Fruit fly (Drosophila melanogaster): ENCODE results near the gene CG2104.
A peak's percentile ranks its signal among the peaks of the same experiment; 100 is the strongest.

Gene CG2104

DNA sequence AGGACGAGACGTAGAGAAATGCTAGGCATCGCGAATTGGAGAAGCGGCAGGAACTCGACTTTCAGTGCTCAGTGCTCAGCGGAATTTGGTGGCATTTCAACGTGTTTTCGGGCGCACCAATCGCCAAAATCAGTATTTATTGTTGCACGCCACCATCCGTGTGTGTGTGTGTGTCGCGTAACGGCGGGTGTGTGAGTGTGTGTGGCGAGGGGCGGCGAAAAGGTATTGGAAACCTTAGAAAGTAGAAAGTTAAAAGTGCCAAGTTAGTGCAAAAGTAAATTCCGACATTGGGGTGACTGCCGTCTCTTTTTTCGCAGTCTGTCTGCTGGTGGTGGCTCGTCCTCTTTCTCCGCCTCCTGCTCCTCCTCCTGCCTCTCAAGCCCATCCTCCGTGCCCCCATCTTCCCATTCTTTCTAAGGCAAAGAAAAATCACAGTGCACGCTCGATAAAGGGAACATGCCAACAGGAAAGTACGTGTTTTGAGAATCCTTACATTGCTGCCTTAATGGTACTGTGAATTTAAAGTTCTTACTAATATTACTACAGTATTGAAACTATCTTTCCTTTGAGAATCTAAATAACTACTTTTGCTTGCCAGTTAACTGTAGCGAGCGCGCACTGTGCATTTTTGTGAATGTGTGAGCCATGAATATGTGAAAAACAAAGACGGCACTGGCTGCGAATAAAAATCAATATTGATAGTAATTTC, 6.9 kb downstream of the CG2104 start:
- no peak for TF ChIP-seq noc (tag; optimal IDR thresholded peaks at IDR 0.05)

DNA sequence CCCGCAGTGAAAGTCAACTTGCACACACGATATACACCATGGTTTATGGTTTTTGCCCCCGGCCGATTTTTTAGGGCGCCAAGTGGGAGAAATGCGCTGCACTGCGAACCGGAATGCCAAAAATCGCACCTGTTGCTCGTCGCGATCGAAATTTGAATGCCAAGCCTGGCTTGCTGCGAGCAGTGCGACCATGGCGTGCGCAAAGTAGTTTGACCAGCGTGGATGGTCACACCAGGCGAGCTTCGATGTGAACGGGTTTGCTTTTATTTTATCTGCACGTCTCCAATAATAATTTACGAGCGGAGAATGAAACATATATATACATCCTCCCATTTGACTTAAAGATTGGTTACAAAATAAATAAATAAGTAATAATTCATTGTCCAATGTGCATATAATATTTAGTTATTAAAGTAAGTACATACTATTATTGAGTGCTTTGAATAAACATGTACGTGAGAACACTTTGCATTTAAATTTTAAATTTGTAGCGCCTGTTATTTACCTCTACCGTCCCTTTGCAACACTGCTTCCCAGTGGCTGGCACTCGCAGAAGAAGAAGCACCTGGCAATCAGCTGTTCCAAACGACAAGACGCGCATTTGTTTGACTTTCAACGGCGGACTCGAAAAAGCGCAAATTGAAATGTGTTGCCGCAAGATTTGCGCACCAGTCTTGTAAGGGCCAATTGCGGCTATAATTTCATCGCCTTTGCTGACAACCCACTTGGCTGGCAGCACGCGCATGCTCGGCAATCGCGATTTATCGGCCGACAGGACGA, 7.6 kb downstream of the CG2104 start, which contains the start of the genes Rab23 and plx:
Gene Rab23 (minus strand): TSS at position 166 of the 780 bp plus-strand sequence.
Gene plx (plus strand): TSS at position 587 of the 780 bp plus-strand sequence.
- no peak for TF ChIP-seq noc (tag; optimal IDR thresholded peaks at IDR 0.05)

DNA sequence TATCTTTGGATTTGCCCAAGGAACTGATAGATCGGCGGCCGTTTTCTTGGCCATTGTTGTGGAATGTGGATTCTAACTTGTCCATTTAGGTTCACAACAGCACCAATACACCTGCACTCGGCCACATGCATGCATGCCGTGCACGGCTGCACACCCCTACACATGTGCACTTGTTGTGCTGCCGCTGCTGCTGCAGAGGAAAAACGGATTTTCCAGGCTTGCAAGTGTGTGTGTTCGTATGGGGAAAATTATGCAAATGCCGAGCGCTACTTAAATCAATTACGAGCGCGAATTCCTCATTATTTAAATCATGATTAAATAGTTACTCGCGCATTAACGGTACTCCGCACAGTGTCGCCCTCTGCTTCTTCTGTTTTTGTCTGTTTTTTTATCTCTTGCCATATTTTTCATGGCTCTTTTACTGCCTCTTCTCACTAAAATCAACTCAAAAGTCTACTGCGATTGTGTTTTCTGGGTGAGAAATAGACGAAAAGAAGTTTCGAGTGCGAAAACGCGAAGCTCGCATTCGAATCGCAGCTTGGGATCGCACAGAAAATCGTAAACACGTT, 8.5 kb downstream of the CG2104 start:
- TF ChIP-seq noc (tag; optimal IDR thresholded peaks at IDR 0.05) = no peak

DNA sequence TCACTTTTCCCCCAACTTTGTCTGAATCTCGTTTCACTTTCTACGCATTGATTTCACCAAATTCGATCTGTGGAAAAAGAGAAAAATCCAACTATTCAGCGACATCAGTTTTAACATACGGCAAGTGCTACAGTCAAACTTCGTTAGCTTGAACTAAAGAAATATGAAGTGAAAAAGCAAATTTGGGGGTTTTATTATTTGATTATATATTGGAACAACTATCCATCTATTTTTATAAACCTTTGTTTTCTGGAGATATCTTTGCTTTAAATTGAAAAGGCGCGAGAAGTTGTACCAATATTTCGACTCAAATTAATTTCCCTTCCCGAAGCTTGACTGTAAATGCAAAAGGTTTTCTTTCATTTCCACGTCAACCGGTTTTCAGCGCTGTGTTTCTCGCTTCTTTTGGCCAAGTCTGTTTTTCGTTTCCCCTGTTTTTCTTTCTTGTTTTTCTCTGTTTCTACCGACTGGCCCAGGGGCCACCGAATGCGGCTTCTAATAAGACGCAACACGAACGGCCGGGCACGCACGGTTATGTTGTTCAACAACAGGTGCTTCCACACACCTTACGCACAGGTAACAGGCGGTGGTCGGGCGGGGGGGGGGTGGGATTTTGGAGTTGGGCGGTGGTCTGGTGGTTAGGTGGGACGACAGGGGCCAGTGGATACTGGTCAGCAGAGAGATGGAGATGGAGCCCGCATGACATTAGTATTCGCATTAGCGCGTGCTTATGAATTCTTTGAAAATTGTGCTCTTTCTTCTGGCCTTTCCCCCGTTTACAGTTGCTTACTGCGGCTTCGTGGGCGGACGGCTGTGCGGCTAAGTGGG, 10.0 kb downstream of the CG2104 start:
- no peak for TF ChIP-seq noc (tag; optimal IDR thresholded peaks at IDR 0.05)

DNA sequence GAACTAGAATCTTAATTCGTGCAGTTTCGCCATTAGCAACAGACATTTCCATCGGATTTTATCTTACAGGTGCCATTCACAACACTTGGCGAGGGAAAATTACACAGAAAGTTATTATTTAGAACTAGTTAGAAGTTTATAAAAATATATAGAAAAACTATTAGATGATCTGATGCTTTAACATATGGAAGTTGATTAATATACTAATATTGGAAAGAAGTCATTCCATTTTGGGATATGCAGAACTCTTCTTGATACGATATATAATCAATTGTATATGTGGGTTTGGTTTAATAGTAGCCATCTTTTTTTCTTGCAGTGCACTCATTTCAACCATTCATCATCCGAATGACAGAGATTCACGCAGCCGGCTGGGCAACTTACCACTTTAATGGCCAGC, 10.8 kb downstream of the CG2104 start:
- no peak for TF ChIP-seq noc (tag; optimal IDR thresholded peaks at IDR 0.05)

DNA sequence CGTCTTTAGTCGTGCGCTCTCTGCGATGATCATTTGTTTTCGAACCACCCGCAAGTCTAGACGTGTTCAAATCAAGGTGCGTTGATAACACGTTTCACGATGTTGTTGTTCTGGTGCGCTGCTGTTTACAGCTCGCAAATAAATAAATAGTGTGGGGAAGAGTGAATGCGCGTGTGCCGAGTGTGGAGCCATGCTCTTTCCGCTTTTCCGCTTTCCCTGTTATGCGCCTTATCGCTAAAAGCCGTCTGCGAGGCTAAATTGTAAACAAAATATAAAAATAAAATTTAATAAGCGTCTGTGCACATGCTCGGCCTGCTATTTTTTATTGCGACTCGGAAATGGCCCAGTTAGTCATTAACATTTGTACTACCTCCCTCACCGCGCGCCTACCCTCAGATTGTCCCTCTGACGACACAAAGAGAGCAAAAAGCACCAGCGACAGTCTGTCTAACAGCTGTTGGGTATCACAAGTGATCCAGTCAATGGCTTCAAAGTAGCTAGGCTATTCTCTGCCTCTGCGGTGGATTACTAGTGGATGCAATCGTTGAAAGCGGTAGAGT, 20.3 kb downstream of the CG2104 start:
- peak; percentile 84 for TF ChIP-seq noc (tag; optimal IDR thresholded peaks at IDR 0.05)

DNA sequence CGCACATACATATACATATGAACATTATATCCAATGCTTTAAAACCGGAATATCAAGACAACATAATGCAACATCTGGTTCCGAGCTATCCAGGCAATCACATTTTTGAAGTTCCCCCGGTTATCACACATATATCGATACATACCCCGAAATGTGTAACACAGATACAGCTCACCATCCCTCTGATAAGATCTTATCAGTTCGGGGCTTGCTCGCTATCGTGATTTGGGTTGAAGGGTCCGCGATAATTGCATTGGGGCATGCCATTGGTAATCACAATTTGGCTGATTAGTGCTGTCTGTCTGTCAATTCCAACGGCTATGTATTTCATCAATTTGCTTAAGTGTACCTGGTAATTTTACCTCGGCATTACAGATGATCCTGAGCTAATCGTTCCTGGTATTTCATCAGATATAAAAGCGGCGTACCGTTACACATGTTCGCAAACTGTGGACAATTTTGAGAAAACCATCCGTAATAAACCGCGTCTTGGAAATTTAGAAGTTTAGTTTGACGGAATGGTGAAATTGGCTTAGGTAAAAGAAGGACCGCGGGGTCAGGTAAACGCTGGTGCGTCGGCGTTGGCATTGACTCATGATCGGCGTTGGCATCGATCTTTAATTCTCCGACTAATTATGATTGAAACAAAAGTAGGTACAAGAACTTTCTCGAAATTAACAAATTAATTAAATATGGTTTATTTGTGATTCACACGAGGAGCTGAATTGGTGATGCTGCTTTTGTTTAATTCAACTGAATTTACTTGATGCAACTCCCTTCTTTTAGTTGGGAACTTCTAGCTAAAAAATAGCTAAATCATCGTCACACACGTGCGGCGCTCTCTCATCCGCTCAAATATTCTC, 21.1 kb downstream of the CG2104 start:
- TF ChIP-seq noc (tag; optimal IDR thresholded peaks at IDR 0.05) = no peak

DNA sequence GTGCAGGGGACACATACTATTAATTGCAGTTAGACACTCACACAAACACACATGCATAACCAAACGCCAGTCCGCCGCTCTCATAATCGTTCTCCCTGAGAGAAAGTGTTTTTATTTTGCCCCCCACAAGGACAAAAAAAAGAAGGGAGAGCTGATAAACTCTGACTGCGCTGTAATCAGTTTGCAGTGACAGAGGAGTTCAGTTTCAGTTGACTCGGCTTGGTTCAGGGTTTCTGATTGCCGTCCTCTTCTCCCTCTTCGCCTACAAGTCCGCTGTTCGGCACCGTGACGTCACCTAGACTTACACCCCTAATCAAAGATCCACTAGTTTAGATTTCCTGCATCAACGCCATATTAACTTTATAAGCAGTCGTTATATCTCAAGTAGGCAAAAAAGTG, 21.8 kb downstream of the CG2104 start:
- no peak for TF ChIP-seq noc (tag; optimal IDR thresholded peaks at IDR 0.05)

DNA sequence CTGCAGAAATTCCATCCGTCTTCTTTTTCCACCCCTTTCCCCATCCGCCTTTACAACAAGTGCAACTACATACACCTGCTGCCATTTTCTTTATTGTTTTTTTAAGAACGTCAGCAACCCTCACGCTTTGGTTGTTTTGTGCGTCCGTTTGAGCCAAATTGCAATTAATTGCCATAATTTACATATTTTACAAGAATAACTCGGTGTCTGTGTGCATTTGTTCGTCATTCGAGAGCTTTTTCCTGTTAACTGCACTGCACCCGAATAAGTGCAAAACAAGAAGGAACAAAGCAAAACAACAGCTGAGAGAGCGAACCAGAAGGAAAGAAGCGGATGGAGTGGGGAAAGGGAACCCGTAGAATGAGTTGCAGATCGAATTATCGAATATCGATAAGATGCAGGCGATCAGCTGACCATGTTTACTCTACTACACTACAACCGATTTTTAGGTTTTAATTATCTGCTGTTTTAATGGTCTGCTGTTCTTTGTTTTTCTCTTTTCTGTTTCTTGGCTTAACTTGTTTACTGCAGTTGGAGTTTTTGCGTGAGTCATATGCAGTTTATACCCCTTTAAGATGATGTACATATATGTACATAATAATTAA, 22.3 kb downstream of the CG2104 start:
- TF ChIP-seq noc (tag; optimal IDR thresholded peaks at IDR 0.05) = no peak

DNA sequence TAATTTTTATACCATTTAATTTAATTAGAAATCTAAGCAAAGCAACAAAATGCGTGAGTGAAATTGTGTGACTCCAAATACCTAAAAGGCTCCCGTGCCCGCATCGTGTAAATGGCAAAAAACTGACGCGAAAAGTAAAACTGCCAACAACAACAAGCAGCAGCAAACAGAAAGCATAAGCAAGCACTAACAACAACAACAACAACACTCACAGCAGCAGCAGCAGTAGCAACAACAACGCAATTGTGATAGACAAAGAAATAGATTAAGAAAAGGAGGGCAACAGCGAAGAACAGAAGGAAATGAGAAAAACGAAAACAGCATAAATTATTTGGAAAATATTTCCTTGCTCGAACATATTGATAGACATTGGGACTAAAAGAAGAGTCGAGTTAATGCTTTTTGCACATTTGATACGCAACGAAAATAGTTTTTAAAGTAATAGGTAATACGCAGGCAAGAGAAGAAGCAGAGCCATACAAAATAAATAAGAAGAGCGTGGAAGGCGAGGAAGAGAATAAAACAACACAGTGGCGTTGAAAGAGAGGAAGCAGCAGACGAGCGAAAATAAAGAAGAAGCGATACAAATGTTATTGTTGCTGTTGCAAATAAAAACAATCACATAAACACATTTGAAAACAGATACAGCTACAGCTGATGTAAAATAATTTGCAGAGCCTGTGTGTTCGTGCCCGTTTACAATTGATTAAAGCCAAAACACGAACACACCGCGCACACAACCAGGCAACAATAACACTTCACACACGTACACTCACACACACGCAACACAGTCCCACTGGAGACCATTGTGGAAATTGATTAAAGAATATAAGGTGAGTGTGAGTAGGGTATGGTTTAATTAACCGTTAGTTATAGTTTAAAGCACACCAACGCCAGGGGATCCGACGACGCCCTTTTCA, 23.1 kb downstream of the CG2104 start:
- TF ChIP-seq noc (tag; optimal IDR thresholded peaks at IDR 0.05) = peak; percentile 8

DNA sequence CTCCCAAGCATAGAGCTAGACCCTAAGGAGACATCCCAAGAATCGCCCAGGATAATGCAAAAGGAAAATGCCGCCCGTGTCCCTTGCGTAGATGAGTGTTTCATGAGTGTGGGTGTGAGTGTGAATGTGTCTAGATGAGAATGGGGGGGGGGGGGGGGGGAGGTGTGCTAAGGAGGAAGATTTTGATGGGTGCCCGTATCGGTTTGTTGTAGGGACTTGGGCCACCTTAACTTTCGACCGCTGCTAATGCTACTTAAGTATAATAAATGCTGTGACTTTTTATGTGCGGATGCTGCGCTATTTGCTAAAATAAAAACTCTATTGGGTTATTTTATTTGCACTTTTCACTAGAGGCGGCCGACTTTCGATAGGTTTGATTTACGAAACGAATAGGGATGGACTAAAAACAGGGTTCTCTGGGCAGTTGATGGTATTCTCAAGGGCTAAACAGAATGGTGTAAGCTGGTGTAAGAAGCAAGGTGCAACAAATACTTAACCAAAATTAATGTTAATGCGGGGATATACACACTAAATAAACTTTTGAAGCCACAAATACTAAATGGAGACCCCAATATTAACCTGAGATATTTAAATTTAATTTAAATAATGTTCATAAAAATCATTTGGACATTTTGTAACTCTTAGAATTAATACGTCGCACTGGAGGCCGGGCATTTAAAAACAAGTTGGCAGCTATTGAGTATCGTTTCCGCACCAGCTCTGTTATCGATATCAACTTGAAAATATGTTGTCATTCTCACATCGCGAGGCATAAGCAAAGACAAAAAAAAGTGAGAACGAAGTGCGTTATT, 24.0 kb downstream of the CG2104 start, which contains the start of the genes Xe7 and Atg17:
Gene Xe7 (minus strand): TSS at position 407 of the 812 bp plus-strand sequence.
Gene Atg17 (plus strand): TSS at position 786 of the 812 bp plus-strand sequence.
- TF ChIP-seq noc (tag; optimal IDR thresholded peaks at IDR 0.05) = peak; percentile 90
